Fruit fly (Drosophila melanogaster) whole organism, pupa: ENCODE data around the gene Rh7.

Source experiments
- CG10348 ChIP-seq: fragments of 200-800 bp; sonication (Bioruptor generic); IDR thresholded peaks from 2 replicates; pipeline ENCODE4 v1.3.6; 2022; ENCODE audit warnings: missing biosample characterization, missing genetic modification characterization
- CG12605 ChIP-seq: fragments of 200-800 bp; sonication (Bioruptor generic); IDR thresholded peaks from 2 replicates; pipeline ENCODE4 v1.3.6; 2022; ENCODE audit warnings: missing biosample characterization, missing genetic modification characterization
- CG13204 ChIP-seq: fragments of 200-800 bp; sonication (Bioruptor generic); optimal IDR thresholded peaks from 2 replicates; lab custom pipeline; 2018; ENCODE audit warnings: missing biosample characterization, mild to moderate bottlenecking, missing genetic modification characterization, moderate library complexity
- CG14655 ChIP-seq: fragments of 200-800 bp; sonication (Bioruptor generic); optimal IDR thresholded peaks from 3 replicates; lab custom pipeline; 2017; ENCODE audit warnings: mild to moderate bottlenecking, missing biosample characterization, missing genetic modification reagents, missing genetic modification characterization
- CG15710 ChIP-seq: fragments of 200-800 bp; sonication (Bioruptor generic); optimal IDR thresholded peaks from 2 replicates; lab custom pipeline; 2018; ENCODE audit warnings: missing biosample characterization, mild to moderate bottlenecking, missing genetic modification characterization, moderate library complexity
- CG17806 ChIP-seq: fragments of 200-800 bp; sonication (Bioruptor generic); optimal IDR thresholded peaks from 2 replicates; lab custom pipeline; 2018; ENCODE audit warnings: missing biosample characterization, mild to moderate bottlenecking, missing genetic modification characterization, moderate library complexity
- CG32121 ChIP-seq: fragments of 200-800 bp; sonication (Bioruptor generic); IDR thresholded peaks from 2 replicates; pipeline ENCODE4 v1.3.6; 2022; ENCODE audit warnings: missing biosample characterization, missing genetic modification characterization
- CG34367 ChIP-seq: fragments of 200-800 bp; sonication (Bioruptor generic); optimal IDR thresholded peaks from 2 replicates; lab custom pipeline; 2018; ENCODE audit warnings: missing biosample characterization, mild to moderate bottlenecking, missing genetic modification characterization
- CG4496 ChIP-seq: fragments of 200-800 bp; sonication (Bioruptor generic); IDR thresholded peaks from 3 replicates; pipeline ENCODE4 v1.3.6; 2022; ENCODE audit warnings: missing biosample characterization, missing genetic modification characterization
- CG8159 ChIP-seq: fragments of 200-800 bp; sonication (Bioruptor generic); optimal IDR thresholded peaks from 3 replicates; lab custom pipeline; 2018; ENCODE audit warnings: missing biosample characterization, mild to moderate bottlenecking, missing genetic modification characterization, moderate library complexity
- CG8301 ChIP-seq: fragments of 200-800 bp; sonication (Bioruptor generic); optimal IDR thresholded peaks from 2 replicates; lab custom pipeline; 2018; ENCODE audit warnings: missing biosample characterization, mild to moderate bottlenecking, missing genetic modification characterization
- CG9948 ChIP-seq: fragments of 200-800 bp; sonication (Bioruptor generic); optimal IDR thresholded peaks from 2 replicates; lab custom pipeline; 2018; ENCODE audit warnings: missing biosample characterization, mild to moderate bottlenecking, missing genetic modification characterization, moderate library complexity
- D1 ChIP-seq: fragments of 200-800 bp; sonication (Bioruptor generic); optimal IDR thresholded peaks from 2 replicates; lab custom pipeline; 2018; ENCODE audit warnings: missing biosample characterization, mild to moderate bottlenecking, missing genetic modification characterization, moderate library complexity
- EcR ChIP-seq: fragments of 200-800 bp; sonication (Bioruptor generic); optimal IDR thresholded peaks from 3 replicates; lab custom pipeline; 2019; ENCODE audit warnings: missing biosample characterization, missing genetic modification characterization, mild to moderate bottlenecking, moderate library complexity, missing genetic modification reagents
- Ets98B ChIP-seq: fragments of 200-800 bp; sonication (Bioruptor generic); IDR thresholded peaks from 2 replicates; pipeline ENCODE4 v1.3.6; 2022; ENCODE audit warnings: missing biosample characterization, missing genetic modification characterization
- Pif1A ChIP-seq: fragments of 200-800 bp; sonication (Bioruptor generic); optimal IDR thresholded peaks from 3 replicates; lab custom pipeline; 2016; ENCODE audit warnings: missing biosample characterization, missing genetic modification characterization
- Pif1B ChIP-seq: fragments of 200-800 bp; sonication (Bioruptor generic); optimal IDR thresholded peaks from 3 replicates; lab custom pipeline; 2016; ENCODE audit warnings: missing biosample characterization, missing genetic modification characterization
- Snoo ChIP-seq: fragments of 200-800 bp; sonication (Bioruptor generic); optimal IDR thresholded peaks from 3 replicates; lab custom pipeline; 2017; ENCODE audit warnings: missing biosample characterization, mild to moderate bottlenecking, missing genetic modification characterization, inconsistent platforms
- fd96Ca ChIP-seq: fragments of 200-800 bp; sonication (Bioruptor generic); IDR thresholded peaks from 3 replicates; pipeline ENCODE4 v1.3.6; 2022; ENCODE audit warnings: missing biosample characterization, missing genetic modification characterization
- gl ChIP-seq: fragments of 200-800 bp; sonication (Bioruptor generic); optimal IDR thresholded peaks from 2 replicates; lab custom pipeline; 2018; ENCODE audit warnings: missing biosample characterization, mild to moderate bottlenecking, missing genetic modification characterization
- rn ChIP-seq: fragments of 200-800 bp; sonication (Bioruptor generic); IDR thresholded peaks from 2 replicates; pipeline ENCODE4 v1.3.6; 2022; ENCODE audit warnings: missing biosample characterization, missing genetic modification characterization

The Rh7 gene

dm6 chr3L:12136630-12137029 lies 38.7 kb downstream of the Rh7 start, which contains the start of the genes CG5645 and Atg12:
CG5645 (minus strand) TSS chr3L:12136706.
Atg12 (plus strand) TSS chr3L:12136967.
- TF ChIP-seq EcR (GFP tag; lab: Kevin White, UChicago) (no peak), Pif1B (GFP tag; lab: Kevin White, UChicago) (no peak), Snoo (tag; lab: Kevin White, UChicago) (no peak), CG14655 (GFP tag; lab: Kevin White, UChicago) (peak; percentile 42), CG17806 (tag; lab: Kevin White, UChicago) (peak; percentile 58), CG4496 (GFP tag; lab: Robert Waterston, UW) (peak; percentile 75), CG15710 (tag; lab: Kevin White, UChicago) (peak; percentile 51), CG8301 (tag; lab: Kevin White, UChicago) (no peak), Pif1A (GFP tag; lab: Kevin White, UChicago) (no peak), CG8159 (tag; lab: Kevin White, UChicago) (peak; percentile 66), CG32121 (GFP tag; lab: Robert Waterston, UW) (peak; percentile 48; the same call in 1 of the 2 replicates), CG9948 (tag; lab: Kevin White, UChicago) (peak; percentile 8), Ets98B (GFP tag; lab: Robert Waterston, UW) (peak; percentile 44; the same call in 1 of the 2 replicates), rn (GFP tag; lab: Robert Waterston, UW) (no peak; the same call in 1 of the 2 replicates), gl (no peak), D1 (tag; lab: Kevin White, UChicago) (no peak), CG12605 (GFP tag; lab: Robert Waterston, UW) (no peak)

- TF ChIP-seq Pif1A (GFP tag; lab: Kevin White, UChicago) (no peak), gl (peak; percentile 37), CG8159 (tag; lab: Kevin White, UChicago) (peak; percentile 88), CG12605 (GFP tag; lab: Robert Waterston, UW) (peak; percentile 92), EcR (GFP tag; lab: Kevin White, UChicago) (peak; percentile 19), CG8301 (tag; lab: Kevin White, UChicago) (peak; percentile 84), CG14655 (GFP tag; lab: Kevin White, UChicago) (peak; percentile 80), CG17806 (tag; lab: Kevin White, UChicago) (peak; percentile 85), Pif1B (GFP tag; lab: Kevin White, UChicago) (no peak), Snoo (tag; lab: Kevin White, UChicago) (peak; percentile 76), CG10348 (no peak), D1 (tag; lab: Kevin White, UChicago) (peak; percentile 94), CG15710 (tag; lab: Kevin White, UChicago) (peak; percentile 83), CG34367 (tag; lab: Kevin White, UChicago) (peak; percentile 80), CG13204 (GFP tag; lab: Kevin White, UChicago) (no peak), CG32121 (GFP tag; lab: Robert Waterston, UW) (peak; percentile 92), rn (GFP tag; lab: Robert Waterston, UW) (peak; percentile 68), CG4496 (GFP tag; lab: Robert Waterston, UW) (peak; percentile 89), fd96Ca (GFP tag; lab: Robert Waterston, UW) (peak; percentile 75), CG9948 (tag; lab: Kevin White, UChicago) (peak; percentile 87), Ets98B (GFP tag; lab: Robert Waterston, UW) (peak; percentile 87)
Observed at dm6 chr3L:12131918-12132317, 43.4 kb downstream of the Rh7 start, which contains the start of gene DEF8. DEF8 (plus strand) TSS chr3L:12132146.

dm6 chr3L:12129111-12129510 lies 46.2 kb downstream of the Rh7 start, which contains the start of gene Lsp2:
Lsp2 (plus strand) TSS chr3L:12129393.
- TF ChIP-seq CG13204 (GFP tag; lab: Kevin White, UChicago) (no peak), EcR (GFP tag; lab: Kevin White, UChicago) (peak; percentile 40)

- no peak for TF ChIP-seq CG8301 (tag; lab: Kevin White, UChicago)
- TF ChIP-seq Snoo (tag; lab: Kevin White, UChicago), result no peak
- TF ChIP-seq CG12605 (GFP tag; lab: Robert Waterston, UW), result no peak
- no peak for TF ChIP-seq CG17806 (tag; lab: Kevin White, UChicago)
- no peak for TF ChIP-seq Pif1A (GFP tag; lab: Kevin White, UChicago)
- no peak for TF ChIP-seq CG32121 (GFP tag; lab: Robert Waterston, UW)
- TF ChIP-seq D1 (tag; lab: Kevin White, UChicago), result no peak
- TF ChIP-seq gl, result no peak
- no peak for TF ChIP-seq CG13204 (GFP tag; lab: Kevin White, UChicago)
- no peak for TF ChIP-seq Ets98B (GFP tag; lab: Robert Waterston, UW)
- TF ChIP-seq Pif1B (GFP tag; lab: Kevin White, UChicago), result no peak
- TF ChIP-seq CG10348, result no peak
- TF ChIP-seq fd96Ca (GFP tag; lab: Robert Waterston, UW), result no peak
- no peak for TF ChIP-seq CG14655 (GFP tag; lab: Kevin White, UChicago)
- TF ChIP-seq CG4496 (GFP tag; lab: Robert Waterston, UW), result no peak
- no peak for TF ChIP-seq CG15710 (tag; lab: Kevin White, UChicago)
Observed at dm6 chr3L:12127294-12128029, 47.8 kb downstream of the Rh7 start, which contains the start of the genes Ir68b and CG34241. Ir68b (minus strand) TSS chr3L:12127394. CG34241 (plus strand) TSS chr3L:12127979.

DNA sequence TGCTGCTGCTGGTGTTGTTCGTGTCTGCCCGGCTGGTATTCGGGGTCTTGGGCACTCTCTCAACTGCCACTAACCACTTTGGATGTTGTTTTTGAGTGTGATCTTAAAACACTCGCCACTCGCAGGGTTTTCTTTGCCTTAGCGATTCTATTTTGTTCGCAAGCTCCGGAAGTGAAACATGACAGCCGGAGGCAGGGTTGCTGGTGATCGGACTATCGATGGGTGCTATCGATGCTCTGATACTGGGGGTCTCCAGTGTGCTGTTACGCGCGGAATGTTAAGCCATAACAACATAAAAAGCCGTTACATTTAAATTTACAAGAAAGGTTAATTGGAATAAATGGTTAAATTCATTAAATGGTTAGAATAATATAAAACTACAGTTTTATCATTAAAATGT lies 50.3 kb downstream of the Rh7 start, which contains the start of gene yps:
TSS of gene yps (minus strand) at position 176 of the 400 bp plus-strand sequence.
- TF ChIP-seq CG4496 (GFP tag; lab: Robert Waterston, UW) (peak; percentile 94), CG8159 (tag; lab: Kevin White, UChicago) (peak; percentile 64), CG9948 (tag; lab: Kevin White, UChicago) (peak; percentile 21), CG34367 (tag; lab: Kevin White, UChicago) (peak; percentile 79), CG12605 (GFP tag; lab: Robert Waterston, UW) (peak; percentile 76), CG10348 (no peak), Ets98B (GFP tag; lab: Robert Waterston, UW) (peak; percentile 76), CG8301 (tag; lab: Kevin White, UChicago) (peak; percentile 57), Pif1A (GFP tag; lab: Kevin White, UChicago) (peak; percentile 88), fd96Ca (GFP tag; lab: Robert Waterston, UW) (peak; percentile 76), gl (peak; percentile 75), rn (GFP tag; lab: Robert Waterston, UW) (no peak), CG32121 (GFP tag; lab: Robert Waterston, UW) (no peak), Pif1B (GFP tag; lab: Kevin White, UChicago) (peak; percentile 80), Snoo (tag; lab: Kevin White, UChicago) (peak; percentile 93), CG17806 (tag; lab: Kevin White, UChicago) (peak; percentile 56), CG14655 (GFP tag; lab: Kevin White, UChicago) (no peak), CG13204 (GFP tag; lab: Kevin White, UChicago) (peak; percentile 81), CG15710 (tag; lab: Kevin White, UChicago) (peak; percentile 65)
